Fruit fly (Drosophila melanogaster): ENCODE data around the gene Jasper.

The Jasper gene

dm6 chr3R:30021559-30022451 is 30.5 kb upstream of the Jasper start, which contains the start of gene Mgat2 (continued):
- TF ChIP-seq B-H2 (GFP tag; optimal IDR thresholded peaks at IDR 0.05), result peak; percentile 41
- TF ChIP-seq zen (tag; optimal IDR thresholded peaks at IDR 0.05), result no peak
- TF ChIP-seq inv (GFP tag; IDR thresholded peaks at IDR 0.05; ENCODE audit: partially characterized antibody), result peak; percentile 74
- no peak for TF ChIP-seq D19B (GFP tag; optimal IDR thresholded peaks at IDR 0.05)
- TF ChIP-seq CG18011 (GFP tag; optimal IDR thresholded peaks at IDR 0.05), result no peak
- TF ChIP-seq dm (GFP tag; optimal IDR thresholded peaks at IDR 0.05), result peak; percentile 8
- TF ChIP-seq C15 (GFP tag; IDR thresholded peaks at IDR 0.05), result no peak
- no peak for TF ChIP-seq Atf-2 (GFP tag; optimal IDR thresholded peaks at IDR 0.05)
- TF ChIP-seq sna (GFP tag; IDR thresholded peaks at IDR 0.05; ENCODE audit: partially characterized antibody), result peak; percentile 91
- peak; percentile 66 for TF ChIP-seq CG6854 (GFP tag; optimal IDR thresholded peaks at IDR 0.05)
- no peak for TF ChIP-seq CG3838 (GFP tag; optimal IDR thresholded peaks at IDR 0.05)
- TF ChIP-seq CG1529 (GFP tag; optimal IDR thresholded peaks at IDR 0.05), result no peak
- TF ChIP-seq CG2889 (GFP tag; IDR thresholded peaks at IDR 0.05), result no peak
- no peak for TF ChIP-seq CG15269 (tag; optimal IDR thresholded peaks at IDR 0.05)
- TF ChIP-seq abd-A (tag; optimal IDR thresholded peaks at IDR 0.05), result peak; percentile 96
- TF ChIP-seq CG3726 (GFP tag; IDR thresholded peaks at IDR 0.05), result no peak
- peak; percentile 43 for TF ChIP-seq Dek (tag; optimal IDR thresholded peaks at IDR 0.05)
- no peak for TF ChIP-seq Ravus (GFP tag; IDR thresholded peaks at IDR 0.05)
- peak; percentile 79 for TF ChIP-seq Dp (GFP tag; optimal IDR thresholded peaks at IDR 0.05)
- TF ChIP-seq h (optimal IDR thresholded peaks at IDR 0.05), result no peak
- no peak for TF ChIP-seq caup (GFP tag; optimal IDR thresholded peaks at IDR 0.05; ENCODE audit: severe bottlenecking)
- TF ChIP-seq CG34376 (GFP tag; optimal IDR thresholded peaks at IDR 0.05), result peak; percentile 84
- peak; percentile 55 for TF ChIP-seq sug (tag; optimal IDR thresholded peaks at IDR 0.05)
- no peak for TF ChIP-seq croc (GFP tag; conservative IDR thresholded peaks at IDR 0.05)
- no peak for TF ChIP-seq lov (optimal IDR thresholded peaks at IDR 0.05)
- TF ChIP-seq lov (GFP tag; IDR thresholded peaks at IDR 0.05), result 0 out of 3 replicates have a peak, but pooled peaks have one; percentile 29
- TF ChIP-seq CG17186 (GFP tag; optimal IDR thresholded peaks at IDR 0.05), result peak; percentile 24
- no peak for TF ChIP-seq CG15514 (GFP tag; optimal IDR thresholded peaks at IDR 0.05)
- no peak for TF ChIP-seq psq (GFP tag; optimal IDR thresholded peaks at IDR 0.05)
- no peak for TF ChIP-seq slbo (GFP tag; IDR thresholded peaks at IDR 0.05)
- no peak for TF ChIP-seq CG1792 (GFP tag; optimal IDR thresholded peaks at IDR 0.05)
- peak; percentile 67; the same call in 1 of the 2 replicates for TF ChIP-seq Awh (GFP tag; IDR thresholded peaks at IDR 0.05)
- peak; percentile 14 for TF ChIP-seq CG2875 (GFP tag; optimal IDR thresholded peaks at IDR 0.05)
- no peak for TF ChIP-seq CG14014 (GFP tag; IDR thresholded peaks at IDR 0.05)
- TF ChIP-seq CG12104 (GFP tag; optimal IDR thresholded peaks at IDR 0.05), result no peak
- TF ChIP-seq CG16779 (GFP tag; IDR thresholded peaks at IDR 0.05), result no peak
- TF ChIP-seq CG4282 (GFP tag; optimal IDR thresholded peaks at IDR 0.05), result no peak
- TF ChIP-seq corto (GFP tag; optimal IDR thresholded peaks at IDR 0.05), result no peak
- TF ChIP-seq CG17361 (GFP tag; IDR thresholded peaks at IDR 0.05), result peak; percentile 5; the same call in 1 of the 3 replicates
- no peak for TF ChIP-seq CG10209 (GFP tag; optimal IDR thresholded peaks at IDR 0.05)
- TF ChIP-seq CG15696 (tag; optimal IDR thresholded peaks at IDR 0.05), result no peak
- peak; percentile 73 to 96 for TF ChIP-seq crp (GFP tag; optimal IDR thresholded peaks at IDR 0.05)
- TF ChIP-seq cato (GFP tag; optimal IDR thresholded peaks at IDR 0.05; ENCODE audit: borderline replicate concordance), result no peak
- TF ChIP-seq CG12219 (GFP tag; optimal IDR thresholded peaks at IDR 0.05), result peak; percentile 59
- TF ChIP-seq CG42726 (GFP tag; IDR thresholded peaks at IDR 0.05; ENCODE audit: partially characterized antibody), result peak; percentile 22; the same call in 1 of the 2 replicates
- no peak for TF ChIP-seq ssp (GFP tag; IDR thresholded peaks at IDR 0.05)
- TF ChIP-seq CG12071 (GFP tag; optimal IDR thresholded peaks at IDR 0.05), result peak; percentile 44
- TF ChIP-seq HmgZ (tag; optimal IDR thresholded peaks at IDR 0.05), result peak; percentile 69
